Fruit fly (Drosophila melanogaster) whole organism, pupa: ENCODE data around the gene CG14851.

ENCODE experiments used
- CG10348 ChIP-seq: fragments of 200-800 bp; sonication (Bioruptor generic); IDR thresholded peaks from 2 replicates; pipeline ENCODE4 v1.3.6; 2022; ENCODE audit warnings: missing biosample characterization, missing genetic modification characterization
- CG13204 ChIP-seq: fragments of 200-800 bp; sonication (Bioruptor generic); optimal IDR thresholded peaks from 2 replicates; lab custom pipeline; 2018; ENCODE audit warnings: missing biosample characterization, mild to moderate bottlenecking, missing genetic modification characterization, moderate library complexity
- CG15710 ChIP-seq: fragments of 200-800 bp; sonication (Bioruptor generic); optimal IDR thresholded peaks from 2 replicates; lab custom pipeline; 2018; ENCODE audit warnings: missing biosample characterization, mild to moderate bottlenecking, missing genetic modification characterization, moderate library complexity
- CG17806 ChIP-seq: fragments of 200-800 bp; sonication (Bioruptor generic); optimal IDR thresholded peaks from 2 replicates; lab custom pipeline; 2018; ENCODE audit warnings: missing biosample characterization, mild to moderate bottlenecking, missing genetic modification characterization, moderate library complexity
- CG34367 ChIP-seq: fragments of 200-800 bp; sonication (Bioruptor generic); optimal IDR thresholded peaks from 2 replicates; lab custom pipeline; 2018; ENCODE audit warnings: missing biosample characterization, mild to moderate bottlenecking, missing genetic modification characterization
- CG8159 ChIP-seq: fragments of 200-800 bp; sonication (Bioruptor generic); optimal IDR thresholded peaks from 3 replicates; lab custom pipeline; 2018; ENCODE audit warnings: missing biosample characterization, mild to moderate bottlenecking, missing genetic modification characterization, moderate library complexity
- CG8301 ChIP-seq: fragments of 200-800 bp; sonication (Bioruptor generic); optimal IDR thresholded peaks from 2 replicates; lab custom pipeline; 2018; ENCODE audit warnings: missing biosample characterization, mild to moderate bottlenecking, missing genetic modification characterization
- CG9948 ChIP-seq: fragments of 200-800 bp; sonication (Bioruptor generic); optimal IDR thresholded peaks from 2 replicates; lab custom pipeline; 2018; ENCODE audit warnings: missing biosample characterization, mild to moderate bottlenecking, missing genetic modification characterization, moderate library complexity
- D1 ChIP-seq: fragments of 200-800 bp; sonication (Bioruptor generic); optimal IDR thresholded peaks from 2 replicates; lab custom pipeline; 2018; ENCODE audit warnings: missing biosample characterization, mild to moderate bottlenecking, missing genetic modification characterization, moderate library complexity
- EcR ChIP-seq: fragments of 200-800 bp; sonication (Bioruptor generic); optimal IDR thresholded peaks from 3 replicates; lab custom pipeline; 2019; ENCODE audit warnings: missing biosample characterization, missing genetic modification characterization, mild to moderate bottlenecking, moderate library complexity, missing genetic modification reagents
- Ets98B ChIP-seq: fragments of 200-800 bp; sonication (Bioruptor generic); IDR thresholded peaks from 2 replicates; pipeline ENCODE4 v1.3.6; 2022; ENCODE audit warnings: missing biosample characterization, missing genetic modification characterization
- Pif1B ChIP-seq: fragments of 200-800 bp; sonication (Bioruptor generic); optimal IDR thresholded peaks from 3 replicates; lab custom pipeline; 2016; ENCODE audit warnings: missing biosample characterization, missing genetic modification characterization
- Snoo ChIP-seq: fragments of 200-800 bp; sonication (Bioruptor generic); optimal IDR thresholded peaks from 3 replicates; lab custom pipeline; 2017; ENCODE audit warnings: missing biosample characterization, mild to moderate bottlenecking, missing genetic modification characterization, inconsistent platforms
- rn ChIP-seq: fragments of 200-800 bp; sonication (Bioruptor generic); IDR thresholded peaks from 2 replicates; pipeline ENCODE4 v1.3.6; 2022; ENCODE audit warnings: missing biosample characterization, missing genetic modification characterization

dm6 chr3R:14542038-14542437 is 20.1 kb upstream of the CG14851 start:
- no peak for TF ChIP-seq CG17806 (tag; lab: Kevin White, UChicago)
- no peak for TF ChIP-seq CG8301 (tag; lab: Kevin White, UChicago)
- TF ChIP-seq rn (GFP tag; lab: Robert Waterston, UW) = no peak
- no peak for TF ChIP-seq EcR (GFP tag; lab: Kevin White, UChicago)
- no peak for TF ChIP-seq CG15710 (tag; lab: Kevin White, UChicago)
- TF ChIP-seq CG13204 (GFP tag; lab: Kevin White, UChicago) = no peak
- TF ChIP-seq Ets98B (GFP tag; lab: Robert Waterston, UW) = no peak
- no peak for TF ChIP-seq Pif1B (GFP tag; lab: Kevin White, UChicago)
- TF ChIP-seq D1 (tag; lab: Kevin White, UChicago) = no peak
- TF ChIP-seq CG10348 (GFP tag; lab: Robert Waterston, UW) = no peak
- TF ChIP-seq CG9948 (tag; lab: Kevin White, UChicago) = no peak
- TF ChIP-seq Snoo = no peak
- no peak for TF ChIP-seq CG8159 (tag; lab: Kevin White, UChicago)
- TF ChIP-seq CG34367 (tag; lab: Kevin White, UChicago) = no peak
